Fruit fly (Drosophila melanogaster): ENCODE data around the gene CG10068.

DNA sequence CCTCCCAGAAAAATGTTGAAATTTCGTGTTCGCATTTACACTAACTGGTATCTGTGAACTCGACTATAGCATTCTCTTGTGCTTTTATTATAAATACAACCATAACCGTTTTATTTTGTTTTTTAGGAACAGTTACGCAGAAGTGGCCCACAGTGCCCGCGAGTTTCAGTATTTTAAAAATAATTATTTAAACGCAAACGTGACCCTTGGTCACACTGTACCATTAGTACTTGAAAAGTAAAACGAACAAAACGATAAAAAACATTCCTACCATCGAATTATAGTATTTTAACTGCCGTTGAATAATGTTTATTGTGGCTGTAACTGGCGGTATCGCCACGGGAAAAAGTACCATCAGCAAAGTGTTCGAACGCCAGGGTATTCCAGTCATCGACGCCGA, 45.9 kb downstream of the CG10068 start, which contains the start of gene Dpck:
- no peak for TF ChIP-seq CG8632 (GFP tag; optimal IDR thresholded peaks at IDR 0.05)
- peak; percentile 83 for TF ChIP-seq Eip78C (GFP tag)
- no peak for TF ChIP-seq Lpt (GFP tag; optimal IDR thresholded peaks at IDR 0.05)
- no peak for TF ChIP-seq achi (GFP tag; optimal IDR thresholded peaks at IDR 0.05)
- peak; percentile 65 for TF ChIP-seq pdm3 (GFP tag; optimal IDR thresholded peaks at IDR 0.05)
- TF ChIP-seq CG16779 (tag; optimal IDR thresholded peaks at IDR 0.05): peak; percentile 44
- TF ChIP-seq fkh (GFP tag; optimal IDR thresholded peaks at IDR 0.05): no peak
- TF ChIP-seq esn (GFP tag; optimal IDR thresholded peaks at IDR 0.05): peak; percentile 41
- TF ChIP-seq fd59A (GFP tag; optimal IDR thresholded peaks at IDR 0.05): peak; percentile 15
- peak; percentile 81 for TF ChIP-seq svp (GFP tag)
- TF ChIP-seq CG10631 (GFP tag; optimal IDR thresholded peaks at IDR 0.05): no peak
- TF ChIP-seq CG6276 (GFP tag; optimal IDR thresholded peaks at IDR 0.05): peak; percentile 48
- no peak for TF ChIP-seq Eip93F (GFP tag; optimal IDR thresholded peaks at IDR 0.05)
